Worm (Caenorhabditis elegans): ENCODE measurements around the gene Y105C5B.20.

ce11 chrIV:16024165-16024564 lies 29.8 kb upstream of the Y105C5B.20 start:
- TF ChIP-seq alr-1 (tag; optimal IDR thresholded peaks at IDR 0.05; ENCODE audit: borderline replicate concordance), result no peak
- TF ChIP-seq snpc-4 (tag; optimal IDR thresholded peaks at IDR 0.05), result no peak
- no peak for TF ChIP-seq nhr-12 (tag; optimal IDR thresholded peaks at IDR 0.05)
- TF ChIP-seq nhr-90 (tag; optimal IDR thresholded peaks at IDR 0.05; ENCODE audit: poor library complexity), result no peak
- TF ChIP-seq pag-3 (tag; optimal IDR thresholded peaks at IDR 0.05; ENCODE audit: borderline replicate concordance, insufficient read depth), result no peak
- no peak for TF ChIP-seq ztf-11 (tag; optimal IDR thresholded peaks at IDR 0.05)

Data from whole organism, L1 larva.